Worm (Caenorhabditis elegans): ENCODE measurements around the gene B0244.5.

B0244.5 gene

DNA sequence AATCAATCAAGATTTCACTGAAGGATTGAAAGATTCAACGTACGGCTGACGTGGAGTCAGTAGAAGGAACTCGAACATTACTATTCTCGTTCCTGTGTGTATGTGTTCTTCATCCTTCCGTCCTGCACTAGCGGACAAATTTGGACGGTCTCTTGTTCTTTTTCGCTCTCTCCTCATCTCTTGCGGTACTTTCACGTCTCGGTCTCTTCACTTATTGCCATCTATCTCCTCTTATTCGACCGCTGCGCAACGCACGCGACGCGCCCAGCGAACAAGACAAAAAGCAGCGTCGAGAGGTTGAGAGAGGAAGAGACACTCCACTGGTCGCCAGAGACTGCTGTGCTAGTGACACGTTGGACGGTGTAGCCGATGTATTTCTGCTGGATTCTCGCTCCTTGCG, 29.2 kb upstream of the B0244.5 start:
- no peak for TF ChIP-seq nhr-12 (tag; optimal IDR thresholded peaks at IDR 0.05)
- no peak for TF ChIP-seq pax-3 (tag; optimal IDR thresholded peaks at IDR 0.05)
- no peak for TF ChIP-seq irx-1 (tag; optimal IDR thresholded peaks at IDR 0.05)
- TF ChIP-seq ama-1 (optimal IDR thresholded peaks at IDR 0.05) = no peak
- peak; percentile 55 to 64 for TF ChIP-seq lin-35 (GFP tag; optimal IDR thresholded peaks at IDR 0.05)
- TF ChIP-seq pqm-1 (tag; optimal IDR thresholded peaks at IDR 0.05) = no peak
- TF ChIP-seq sptf-1 (tag; optimal IDR thresholded peaks at IDR 0.05) = no peak
- TF ChIP-seq grh-1 (GFP tag; IDR thresholded peaks at IDR 0.05) = no peak
- TF ChIP-seq unc-62 (GFP tag; optimal IDR thresholded peaks at IDR 0.05) = no peak
- TF ChIP-seq egl-27 (tag; optimal IDR thresholded peaks at IDR 0.05) = no peak
- TF ChIP-seq tbx-2 (tag; optimal IDR thresholded peaks at IDR 0.05) = peak; percentile 46
- peak; percentile 75 for TF ChIP-seq rnt-1 (tag; optimal IDR thresholded peaks at IDR 0.05)
- no peak for TF ChIP-seq nhr-84 (tag; optimal IDR thresholded peaks at IDR 0.05)
- TF ChIP-seq lsy-2 (tag; optimal IDR thresholded peaks at IDR 0.05) = peak; percentile 50 to 84
- TF ChIP-seq fkh-10 (GFP tag; optimal IDR thresholded peaks at IDR 0.05) = peak; percentile 10
- no peak for TF ChIP-seq egl-13 (tag; optimal IDR thresholded peaks at IDR 0.05)
- no peak for TF ChIP-seq nhr-237 (tag; optimal IDR thresholded peaks at IDR 0.05)
- peak in 2 of 3 experiments; percentile 49 to 62 for TF ChIP-seq dpl-1 (GFP tag; optimal IDR thresholded peaks at IDR 0.05)
- TF ChIP-seq lin-15B (tag; optimal IDR thresholded peaks at IDR 0.05) = peak; percentile 24
- TF ChIP-seq zip-4 (GFP tag; optimal IDR thresholded peaks at IDR 0.05) = no peak
- peak; percentile 52 for TF ChIP-seq blmp-1 (tag; optimal IDR thresholded peaks at IDR 0.05)
- peak; percentile 35 for TF ChIP-seq unc-86 (tag; optimal IDR thresholded peaks at IDR 0.05)
- TF ChIP-seq aly-2 (tag; optimal IDR thresholded peaks at IDR 0.05) = no peak
- TF ChIP-seq mdl-1 (tag; optimal IDR thresholded peaks at IDR 0.05) = peak in 1 of 2 experiments; percentile 62
- TF ChIP-seq alr-1 (tag; optimal IDR thresholded peaks at IDR 0.05; ENCODE audit: borderline replicate concordance) = no peak
- TF ChIP-seq nhr-71 (tag; optimal IDR thresholded peaks at IDR 0.05) = peak; percentile 58
- peak; percentile 5 for TF ChIP-seq nhr-20 (tag; optimal IDR thresholded peaks at IDR 0.05)
- peak; percentile 28 for TF ChIP-seq fos-1 (tag; optimal IDR thresholded peaks at IDR 0.05)
- peak; percentile 67 for TF ChIP-seq snu-23 (GFP tag; optimal IDR thresholded peaks at IDR 0.05)
- TF ChIP-seq ztf-4 (tag; optimal IDR thresholded peaks at IDR 0.05) = no peak
- no peak for TF ChIP-seq hlh-4 (tag; optimal IDR thresholded peaks at IDR 0.05)
- no peak for TF ChIP-seq hpl-2 (GFP tag; optimal IDR thresholded peaks at IDR 0.05)
- peak; percentile 40 for TF ChIP-seq nhr-47 (tag; optimal IDR thresholded peaks at IDR 0.05)
- no peak for TF ChIP-seq tlp-1 (tag; optimal IDR thresholded peaks at IDR 0.05)
- TF ChIP-seq lin-13 (GFP tag; optimal IDR thresholded peaks at IDR 0.05) = no peak
- peak; percentile 54 for TF ChIP-seq skn-1 (tag; optimal IDR thresholded peaks at IDR 0.05)
- TF ChIP-seq dsc-1 (tag; optimal IDR thresholded peaks at IDR 0.05) = peak; percentile 30
- TF ChIP-seq ztf-11 (tag; optimal IDR thresholded peaks at IDR 0.05) = no peak
- TF ChIP-seq xbp-1 (tag; optimal IDR thresholded peaks at IDR 0.05) = peak; percentile 36
- TF ChIP-seq elt-2 (tag; optimal IDR thresholded peaks at IDR 0.05) = no peak
- no peak for TF ChIP-seq mef-2 (tag; optimal IDR thresholded peaks at IDR 0.05)
- no peak for TF ChIP-seq lir-3 (tag; optimal IDR thresholded peaks at IDR 0.05; ENCODE audit: poor library complexity)
- no peak for TF ChIP-seq sox-4 (tag; optimal IDR thresholded peaks at IDR 0.05)
- TF ChIP-seq nhr-76 (tag; optimal IDR thresholded peaks at IDR 0.05) = no peak
- peak; percentile 57 for TF ChIP-seq C16A3.4 (tag; optimal IDR thresholded peaks at IDR 0.05)
- no peak for TF ChIP-seq unc-30 (tag; optimal IDR thresholded peaks at IDR 0.05)
- TF ChIP-seq snpc-4 (tag; optimal IDR thresholded peaks at IDR 0.05) = peak; percentile 31
- TF ChIP-seq unc-98 (GFP tag; IDR thresholded peaks at IDR 0.05) = no peak
- TF ChIP-seq aha-1 (tag; optimal IDR thresholded peaks at IDR 0.05) = no peak
- TF ChIP-seq ets-5 (GFP tag; IDR thresholded peaks at IDR 0.05) = no peak
- no peak for TF ChIP-seq sup-37 (GFP tag; optimal IDR thresholded peaks at IDR 0.05)
- TF ChIP-seq zag-1 (tag; optimal IDR thresholded peaks at IDR 0.05) = no peak
- no peak for TF ChIP-seq ceh-63 (GFP tag; optimal IDR thresholded peaks at IDR 0.05)
- no peak for TF ChIP-seq F16B12.6 (tag; optimal IDR thresholded peaks at IDR 0.05)
- TF ChIP-seq isw-1 (GFP tag; IDR thresholded peaks at IDR 0.05) = peak; percentile 39; the same call in 1 of the 2 replicates
